Fruit fly (Drosophila melanogaster) whole organism: Measurements from ENCODE around the gene CG13609.

Experiments used
- CG8478 ChIP-seq: fragments of >200 bp; optimal IDR thresholded peaks from 2 replicates; lab custom pipeline; 2018; ENCODE audit warnings: inconsistent platforms
- Dll ChIP-seq: fragments of >200 bp; optimal IDR thresholded peaks from 2 replicates; lab custom pipeline; 2017
- EcR ChIP-seq, 2 experiments: fragments of >200 bp; optimal IDR thresholded peaks; 2 replicates each; lab custom pipeline; 2017; ENCODE audit warnings: missing biosample characterization in 2 of 2, missing genetic modification characterization in 2 of 2, missing genetic modification reagents in 2 of 2
- pan ChIP-seq: fragments of >200 bp; optimal IDR thresholded peaks from 2 replicates; lab custom pipeline; 2017
- psq ChIP-seq: fragments of >200 bp; optimal IDR thresholded peaks from 2 replicates; lab custom pipeline; 2017
- usp ChIP-seq: fragments of >200 bp; optimal IDR thresholded peaks from 2 replicates; lab custom pipeline; 2017; ENCODE audit warnings: missing biosample characterization, missing genetic modification characterization, mixed read lengths

Gene CG13609

DNA sequence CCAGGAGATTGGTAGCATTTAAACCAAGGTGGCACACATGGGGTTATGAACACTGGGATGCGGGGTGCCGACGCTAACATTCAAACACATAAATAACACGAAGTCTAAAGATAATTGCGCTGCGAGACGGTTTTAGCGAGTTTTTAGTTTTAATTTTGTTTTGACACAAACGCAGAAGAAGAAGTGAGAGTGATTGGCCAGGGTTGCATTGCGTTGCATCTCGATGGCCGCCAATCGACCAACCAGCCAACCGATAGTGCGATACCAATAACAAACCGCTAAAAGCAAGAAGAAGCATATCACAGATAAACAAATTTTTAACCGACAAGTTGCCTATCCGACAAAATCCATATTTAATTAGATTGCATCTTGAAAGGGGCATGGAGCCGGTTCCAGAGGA lies at the start of gene CG13609, which contains the start of gene Spps:
TSS of gene CG13609 (plus strand) at position 280 of the 400 bp plus-strand sequence.
TSS of gene Spps (minus strand) at position 191 of the 400 bp plus-strand sequence.
- TF ChIP-seq usp (no peak), CG8478 (lab: Kevin White, UChicago) (no peak), psq (lab: Kevin White, UChicago) (no peak), Dll (no peak), EcR (GFP tag; optimal IDR thresholded peaks at IDR 0.05; lab: Kevin White, UChicago) (no peak), pan (lab: Kevin White, UChicago) (no peak)

DNA sequence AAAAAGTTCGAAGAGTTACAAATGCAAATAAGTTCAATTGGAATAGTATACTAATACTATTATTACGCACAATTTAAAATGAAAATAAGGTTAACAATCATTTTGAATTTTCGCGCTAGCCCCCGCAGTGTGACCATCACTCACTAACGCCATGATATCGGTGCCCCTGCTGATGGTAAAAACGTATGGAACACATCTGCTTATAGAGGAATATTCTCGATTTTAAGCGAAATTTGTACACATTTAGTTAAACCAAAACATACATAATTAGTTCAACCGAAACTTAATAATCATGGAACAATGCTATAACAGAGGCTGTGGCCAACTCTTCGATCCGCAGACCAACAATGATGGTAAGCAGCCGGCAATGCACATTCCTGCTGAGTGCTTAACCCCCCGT lies 40.6 kb upstream of the CG13609 start, which contains the start of gene mora:
TSS of gene mora (plus strand) at position 172 of the 400 bp plus-strand sequence.
- TF ChIP-seq pan (lab: Kevin White, UChicago) (no peak), psq (lab: Kevin White, UChicago) (no peak), Dll (no peak), usp (no peak), CG8478 (lab: Kevin White, UChicago) (no peak)

DNA sequence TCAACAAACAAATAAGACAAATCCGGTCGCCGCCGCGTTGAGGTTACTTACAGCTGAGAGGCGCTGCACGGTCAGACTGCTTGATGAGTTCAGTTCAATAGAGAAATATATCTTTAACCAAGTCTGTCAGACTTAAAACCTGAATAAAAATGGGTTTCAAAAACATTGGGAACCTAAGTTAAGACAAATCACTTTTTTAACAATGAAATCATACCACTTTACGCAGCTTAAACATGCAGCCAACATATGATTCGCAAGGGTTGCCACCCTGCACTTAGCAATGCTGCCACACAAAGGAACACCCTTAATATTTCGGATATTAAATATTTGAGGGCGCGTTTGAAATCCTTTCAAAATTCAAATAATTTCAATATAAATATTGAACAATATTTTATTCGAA lies 38.2 kb upstream of the CG13609 start, which contains the start of gene CG5515:
TSS of gene CG5515 (minus strand) at position 278 of the 400 bp plus-strand sequence.
- TF ChIP-seq EcR (GFP tag; optimal IDR thresholded peaks at IDR 0.05; lab: Kevin White, UChicago) (no peak), CG8478 (lab: Kevin White, UChicago) (no peak), psq (lab: Kevin White, UChicago) (no peak), pan (lab: Kevin White, UChicago) (no peak), Dll (no peak), usp (no peak)

DNA sequence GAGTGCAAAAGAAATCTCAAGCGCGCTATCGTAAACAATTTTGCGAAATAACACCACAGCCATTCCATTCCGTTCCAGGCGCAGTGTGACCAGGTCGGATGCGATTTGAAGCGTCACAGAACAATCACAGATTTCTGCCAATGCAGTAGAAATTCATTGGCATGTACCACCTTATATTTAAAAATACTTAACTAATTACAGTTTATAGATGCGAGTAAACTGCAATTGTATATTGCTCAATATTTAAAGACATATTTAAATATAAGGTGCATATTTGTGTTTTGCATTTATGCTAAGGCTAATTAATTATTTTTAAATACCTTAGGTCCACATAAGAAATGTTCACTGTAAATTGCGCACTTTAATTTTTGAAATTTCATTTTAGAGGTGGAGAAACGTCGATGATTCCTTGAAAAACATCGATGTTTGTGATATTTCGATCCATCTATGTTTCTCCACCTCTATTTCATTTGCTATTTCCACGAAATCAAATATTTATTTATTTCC lies 33.4 kb upstream of the CG13609 start, which contains the start of the genes SMC6 and CG6204:
TSS of gene SMC6 (minus strand) at position 51 of the 507 bp plus-strand sequence.
TSS of gene CG6204 (plus strand) at position 460 of the 507 bp plus-strand sequence.
- TF ChIP-seq psq (lab: Kevin White, UChicago) (no peak), EcR (GFP tag; optimal IDR thresholded peaks at IDR 0.05; lab: Kevin White, UChicago) (no peak), Dll (no peak), pan (lab: Kevin White, UChicago) (no peak), usp (no peak), CG8478 (lab: Kevin White, UChicago) (no peak)

DNA sequence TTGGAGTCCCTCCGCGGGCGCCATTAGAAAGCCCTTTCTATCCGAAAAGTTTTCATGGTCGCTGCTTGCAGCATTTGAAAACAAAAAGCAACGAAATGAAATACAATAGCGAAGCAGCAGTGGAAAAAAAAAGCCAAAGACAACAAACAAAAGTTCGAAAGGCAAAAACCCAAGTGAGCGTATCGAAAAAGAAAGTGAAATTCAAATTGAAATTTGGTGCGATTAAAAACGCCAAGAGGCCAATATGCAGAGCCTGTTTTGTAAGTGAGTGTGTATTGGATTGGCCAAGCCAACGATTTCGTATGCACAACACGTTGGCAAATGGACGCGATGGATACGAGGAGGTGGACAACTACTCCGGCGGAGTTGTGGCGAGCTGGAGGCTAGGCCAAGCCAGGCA lies 24.1 kb upstream of the CG13609 start:
- TF ChIP-seq psq (lab: Kevin White, UChicago), result no peak
- no peak for TF ChIP-seq CG8478 (lab: Kevin White, UChicago)
- TF ChIP-seq usp, result no peak
- no peak for TF ChIP-seq EcR (GFP tag; optimal IDR thresholded peaks at IDR 0.05; lab: Kevin White, UChicago)
- TF ChIP-seq pan (lab: Kevin White, UChicago), result no peak
- TF ChIP-seq Dll, result no peak

DNA sequence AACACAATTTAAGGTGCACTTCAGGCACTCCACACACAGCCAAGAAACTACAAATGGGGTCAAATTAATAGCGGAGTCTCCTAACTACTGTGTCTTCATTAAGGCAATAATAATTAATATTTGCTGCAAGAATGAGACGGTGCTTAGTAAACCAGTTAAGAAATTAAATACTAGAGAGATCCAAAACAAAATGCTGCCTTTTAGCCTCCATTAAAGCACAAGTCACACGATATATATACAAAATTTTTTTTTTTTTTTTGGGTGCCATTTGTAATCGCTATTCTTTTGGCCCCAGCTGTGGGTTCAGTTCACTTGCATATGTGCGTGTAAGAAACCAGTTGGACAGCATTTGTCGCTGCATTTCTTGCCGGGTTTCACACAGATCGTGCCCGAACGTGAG lies 23.4 kb upstream of the CG13609 start:
- no peak for TF ChIP-seq EcR (GFP tag; optimal IDR thresholded peaks at IDR 0.05; lab: Kevin White, UChicago)
- no peak for TF ChIP-seq psq (lab: Kevin White, UChicago)
- TF ChIP-seq Dll, result no peak
- TF ChIP-seq pan (lab: Kevin White, UChicago), result no peak
- TF ChIP-seq usp, result no peak
- no peak for TF ChIP-seq CG8478 (lab: Kevin White, UChicago)

DNA sequence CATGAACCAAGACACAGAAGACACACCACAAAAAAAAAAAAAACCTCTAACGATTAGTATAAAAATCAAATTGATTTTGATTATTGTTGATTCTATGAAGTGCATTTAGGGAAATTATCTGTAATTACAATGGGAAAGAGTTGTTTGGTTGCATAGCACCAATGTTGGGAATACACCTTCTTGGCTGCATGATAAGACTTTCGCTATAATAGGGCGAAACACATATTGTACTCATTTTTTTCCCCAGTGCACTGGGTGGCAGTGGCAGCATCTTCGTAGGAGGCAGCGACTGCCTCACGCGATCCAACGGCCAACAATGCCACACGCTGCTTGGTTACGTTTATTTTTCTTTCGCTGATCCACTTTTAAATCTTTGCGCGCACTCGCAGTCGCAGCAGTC lies 22.8 kb upstream of the CG13609 start:
- no peak for TF ChIP-seq EcR (GFP tag; optimal IDR thresholded peaks at IDR 0.05; lab: Kevin White, UChicago)
- TF ChIP-seq usp, result no peak
- TF ChIP-seq CG8478 (lab: Kevin White, UChicago), result no peak
- TF ChIP-seq pan (lab: Kevin White, UChicago), result no peak
- TF ChIP-seq Dll, result no peak
- TF ChIP-seq psq (lab: Kevin White, UChicago), result no peak

DNA sequence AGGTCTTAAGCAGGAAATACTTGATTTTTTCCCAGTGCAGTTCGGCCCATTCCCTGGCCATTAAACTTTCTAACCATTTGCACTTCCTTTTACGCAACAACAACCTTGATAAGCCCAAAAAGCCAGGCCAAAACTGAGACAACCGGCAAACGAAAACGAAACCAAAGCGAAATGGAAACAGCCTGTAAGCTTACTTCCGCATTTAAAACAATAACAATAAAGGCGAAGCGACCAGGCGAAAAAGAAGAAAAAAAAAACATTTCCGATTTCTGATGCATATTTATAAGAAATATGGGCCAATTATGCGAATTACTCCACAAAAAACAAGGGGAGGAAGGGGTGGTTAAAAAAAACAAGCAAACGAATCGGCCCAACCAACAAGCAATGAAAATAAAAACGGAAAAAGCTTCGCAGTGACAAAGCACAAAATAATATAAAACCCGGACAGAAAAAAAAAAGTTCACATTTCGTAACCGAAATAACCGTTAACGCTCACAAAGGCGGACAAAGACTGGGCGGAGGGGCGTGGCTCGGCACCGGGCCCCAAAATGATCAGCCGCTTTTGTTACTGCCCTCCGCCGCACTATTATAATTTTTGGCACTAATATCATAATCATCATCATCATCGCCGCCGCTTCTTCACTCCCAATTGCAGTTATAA lies 21.5 kb upstream of the CG13609 start:
- TF ChIP-seq CG8478 (lab: Kevin White, UChicago) (no peak), Dll (peak; percentile 38)

DNA sequence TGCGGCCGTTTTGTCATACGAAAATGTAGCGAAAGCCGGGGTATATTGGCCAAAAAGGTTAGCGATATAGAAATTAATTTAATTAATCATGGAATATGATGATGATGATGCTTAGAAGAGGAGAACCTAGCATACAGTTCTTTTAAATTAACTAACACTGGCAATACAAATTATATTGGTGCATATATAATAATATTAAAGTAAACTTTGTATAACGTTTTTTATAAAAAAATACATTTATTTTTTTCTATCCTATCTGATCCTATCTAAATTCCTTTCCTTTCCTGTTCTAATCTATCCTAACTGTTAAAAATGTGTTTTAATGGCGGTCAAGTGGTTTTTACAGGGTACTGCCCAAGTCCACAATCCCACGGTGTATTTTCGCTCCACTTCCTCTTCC lies 20.9 kb upstream of the CG13609 start:
- TF ChIP-seq CG8478 (lab: Kevin White, UChicago), result no peak
- no peak for TF ChIP-seq psq (lab: Kevin White, UChicago)
- no peak for TF ChIP-seq Dll
- TF ChIP-seq pan (lab: Kevin White, UChicago), result peak; percentile 90

DNA sequence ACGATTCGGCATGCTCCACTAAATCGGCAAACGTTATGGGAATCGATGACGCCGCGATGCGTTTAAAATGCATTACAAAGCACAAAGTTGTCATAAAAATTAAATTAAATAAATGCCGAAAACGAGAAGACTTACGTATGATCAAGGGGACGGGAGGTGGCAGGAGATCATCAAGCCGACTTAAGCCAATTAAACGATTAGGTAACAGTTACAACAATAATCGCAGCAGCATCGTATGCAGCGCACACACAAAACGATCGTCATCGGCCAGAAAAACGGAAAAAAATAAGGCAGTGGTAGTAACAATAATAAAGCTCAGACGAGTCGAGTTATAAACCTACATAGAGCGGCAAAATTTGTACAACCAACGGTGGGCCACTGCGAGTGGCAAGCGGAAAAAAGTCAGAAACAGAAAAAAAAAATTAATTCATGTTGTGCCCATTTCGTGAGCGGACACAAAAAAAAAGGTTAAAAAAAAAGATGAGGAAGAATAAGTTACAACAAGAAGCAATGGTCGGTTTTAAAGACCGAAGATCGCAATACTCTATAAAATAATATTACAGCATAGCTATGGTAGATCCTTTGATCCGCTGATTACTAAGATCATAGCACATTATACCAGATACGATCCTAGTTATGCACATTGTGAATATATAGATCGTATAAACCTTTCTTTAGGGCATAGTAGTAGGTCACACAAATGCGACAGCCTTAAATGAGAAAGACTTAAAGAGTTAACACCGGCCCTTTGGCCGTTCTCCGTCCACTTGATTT lies 20.3 kb upstream of the CG13609 start:
- no peak for TF ChIP-seq CG8478 (lab: Kevin White, UChicago)
- no peak for TF ChIP-seq Dll
- TF ChIP-seq psq (lab: Kevin White, UChicago), result no peak
- TF ChIP-seq pan (lab: Kevin White, UChicago), result no peak
- TF ChIP-seq EcR (GFP tag; optimal IDR thresholded peaks at IDR 0.05; lab: Kevin White, UChicago), result no peak
- TF ChIP-seq usp, result no peak

DNA sequence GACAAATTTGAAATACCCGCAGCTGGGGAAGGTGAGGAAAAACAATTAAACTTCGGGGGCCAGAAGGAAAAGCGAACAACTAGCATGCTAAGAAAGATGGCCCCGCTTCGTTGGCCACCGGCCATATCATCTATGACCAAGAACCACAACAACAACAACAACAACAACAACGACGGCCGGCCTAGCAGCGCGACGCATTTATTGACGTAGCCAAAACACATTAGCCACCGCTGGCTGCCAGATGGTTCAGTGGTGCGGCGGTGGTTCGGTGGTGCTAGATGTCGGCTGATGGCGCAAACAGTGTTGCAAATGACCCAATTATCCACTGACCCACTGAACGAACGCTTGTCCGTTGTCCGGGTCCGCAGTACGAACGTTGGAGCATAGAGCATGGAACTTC lies 13.2 kb upstream of the CG13609 start:
- no peak for TF ChIP-seq CG8478 (lab: Kevin White, UChicago)
- no peak for TF ChIP-seq usp
- TF ChIP-seq psq (lab: Kevin White, UChicago), result no peak
- TF ChIP-seq Dll, result no peak
- no peak for TF ChIP-seq EcR (GFP tag; optimal IDR thresholded peaks at IDR 0.05; lab: Kevin White, UChicago)
- TF ChIP-seq pan (lab: Kevin White, UChicago), result no peak

DNA sequence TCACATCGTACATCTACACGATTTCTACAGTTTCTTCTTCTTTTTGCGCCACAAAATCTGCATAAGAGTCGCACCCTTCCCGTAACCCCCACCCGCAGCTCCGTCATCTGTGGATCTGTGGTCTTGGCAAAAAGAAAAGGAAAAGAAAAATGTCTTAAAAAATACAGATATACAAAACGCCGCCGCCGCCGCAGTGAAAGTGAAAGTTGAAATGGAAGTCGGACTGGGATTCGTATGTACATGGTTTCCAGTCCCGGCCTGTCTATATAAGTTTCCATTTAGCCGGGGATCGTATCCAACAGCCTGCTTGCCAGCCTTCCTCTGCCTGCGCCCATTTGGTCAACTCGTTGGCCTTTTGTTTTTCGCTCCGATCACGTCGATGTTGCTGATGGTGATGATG lies 10.8 kb upstream of the CG13609 start:
- no peak for TF ChIP-seq EcR (GFP tag; optimal IDR thresholded peaks at IDR 0.05; lab: Kevin White, UChicago)
- no peak for TF ChIP-seq usp
- no peak for TF ChIP-seq CG8478 (lab: Kevin White, UChicago)
- TF ChIP-seq pan (lab: Kevin White, UChicago), result no peak
- TF ChIP-seq psq (lab: Kevin White, UChicago), result no peak
- no peak for TF ChIP-seq Dll
